Fruit fly (Drosophila melanogaster): ENCODE measurements around the gene Snx27.
A peak's percentile ranks its signal among the peaks of the same experiment; 100 is the strongest.

Gene Snx27

DNA sequence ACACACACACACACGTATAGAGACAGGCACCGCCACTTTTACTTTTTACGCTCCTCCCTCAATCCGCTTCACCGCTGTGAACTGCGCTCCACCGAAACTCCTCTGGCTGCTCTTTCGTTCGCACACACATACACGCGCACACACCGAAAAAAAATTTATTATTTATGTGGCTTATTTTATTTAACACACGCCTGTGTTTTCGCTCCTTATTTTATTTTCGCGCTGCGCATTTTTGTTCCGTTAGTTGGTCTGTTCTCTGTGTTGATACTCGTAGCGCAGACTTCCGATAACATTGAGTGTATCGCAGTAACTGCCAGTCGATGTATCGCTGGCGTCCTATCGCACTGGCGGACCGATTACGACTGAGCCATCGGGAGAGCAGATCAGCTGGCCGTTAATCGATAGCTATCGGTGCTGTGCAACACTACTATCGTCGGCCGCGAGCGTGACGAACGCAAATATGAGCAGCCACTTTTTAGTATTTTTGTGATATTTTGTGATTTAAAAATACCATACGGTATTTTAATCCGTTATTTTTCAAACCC, at the start of gene Snx27:
Gene Snx27 (minus strand): TSS at position 356 of the 545 bp plus-strand sequence.
- TF ChIP-seq Dll (optimal IDR thresholded peaks at IDR 0.05): no peak
- no peak for TF ChIP-seq usp (GFP tag; optimal IDR thresholded peaks at IDR 0.05)
- TF ChIP-seq EcR (GFP tag; optimal IDR thresholded peaks at IDR 0.05): no peak
- TF ChIP-seq pan (optimal IDR thresholded peaks at IDR 0.05): no peak
- TF ChIP-seq psq (optimal IDR thresholded peaks at IDR 0.05): no peak
- no peak for TF ChIP-seq CG8478 (optimal IDR thresholded peaks at IDR 0.05)

DNA sequence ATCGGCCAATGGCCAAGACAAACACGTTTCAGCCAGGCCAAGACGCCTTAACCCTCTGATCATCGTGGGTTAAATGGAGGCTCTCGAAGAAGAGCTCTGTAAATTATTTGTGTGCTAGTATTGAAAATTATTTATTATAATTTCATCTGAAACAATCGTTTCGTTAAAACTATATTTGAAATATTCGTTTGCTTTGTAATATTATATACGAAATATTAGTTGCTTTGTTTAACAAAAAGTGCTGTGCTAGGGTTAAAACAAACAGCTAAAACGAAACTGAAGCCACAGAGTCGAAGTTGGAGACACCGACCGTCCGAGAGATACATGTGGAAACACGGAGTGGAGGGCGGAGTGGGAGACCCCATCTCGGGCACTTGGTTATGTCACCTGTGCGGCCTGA, 48.7 kb upstream of the Snx27 start:
- TF ChIP-seq CG8478 (optimal IDR thresholded peaks at IDR 0.05) (no peak), EcR (GFP tag; optimal IDR thresholded peaks at IDR 0.05) (no peak), usp (GFP tag; optimal IDR thresholded peaks at IDR 0.05) (no peak), Dll (optimal IDR thresholded peaks at IDR 0.05) (no peak), pan (optimal IDR thresholded peaks at IDR 0.05) (no peak), psq (optimal IDR thresholded peaks at IDR 0.05) (no peak)

DNA sequence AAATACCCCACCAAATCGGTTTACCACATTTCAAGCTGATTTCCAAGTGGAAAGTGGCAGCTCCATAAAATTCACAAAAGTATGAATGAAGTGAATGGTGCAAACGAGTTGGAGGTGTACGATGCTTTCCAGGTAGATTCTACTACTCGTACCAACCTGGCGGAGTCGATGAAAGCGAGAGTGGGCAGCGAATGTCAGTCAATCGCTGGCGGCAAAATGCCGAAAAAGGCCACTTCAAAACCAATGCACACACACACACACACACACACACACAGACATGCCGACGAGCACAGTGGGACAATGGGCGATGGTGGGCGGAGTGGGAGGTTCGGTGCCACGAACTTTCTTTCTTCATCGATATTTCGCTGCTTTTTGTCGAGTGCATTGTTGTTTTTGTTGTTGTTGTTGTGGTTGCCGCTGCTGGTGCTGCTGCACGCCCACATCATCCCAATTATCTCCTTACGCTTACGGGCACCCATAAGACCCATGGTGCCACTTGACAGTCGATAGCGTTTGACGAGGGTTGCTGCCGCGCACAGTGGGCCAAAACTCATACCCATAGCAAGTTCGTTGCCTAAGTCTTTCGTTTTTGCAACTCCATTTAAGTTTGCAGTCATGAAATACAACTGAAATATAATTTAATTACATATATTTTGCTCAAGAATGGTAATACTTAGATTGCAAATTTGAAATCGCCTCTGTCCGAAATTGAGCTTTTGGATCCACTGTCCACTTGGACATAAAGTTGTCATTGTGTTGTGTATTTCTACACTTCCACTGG, 45.6 kb upstream of the Snx27 start:
- TF ChIP-seq Dll (optimal IDR thresholded peaks at IDR 0.05) (no peak), usp (GFP tag; optimal IDR thresholded peaks at IDR 0.05) (no peak), psq (optimal IDR thresholded peaks at IDR 0.05) (no peak), EcR (GFP tag; optimal IDR thresholded peaks at IDR 0.05) (no peak), pan (optimal IDR thresholded peaks at IDR 0.05) (no peak), CG8478 (optimal IDR thresholded peaks at IDR 0.05) (no peak)

DNA sequence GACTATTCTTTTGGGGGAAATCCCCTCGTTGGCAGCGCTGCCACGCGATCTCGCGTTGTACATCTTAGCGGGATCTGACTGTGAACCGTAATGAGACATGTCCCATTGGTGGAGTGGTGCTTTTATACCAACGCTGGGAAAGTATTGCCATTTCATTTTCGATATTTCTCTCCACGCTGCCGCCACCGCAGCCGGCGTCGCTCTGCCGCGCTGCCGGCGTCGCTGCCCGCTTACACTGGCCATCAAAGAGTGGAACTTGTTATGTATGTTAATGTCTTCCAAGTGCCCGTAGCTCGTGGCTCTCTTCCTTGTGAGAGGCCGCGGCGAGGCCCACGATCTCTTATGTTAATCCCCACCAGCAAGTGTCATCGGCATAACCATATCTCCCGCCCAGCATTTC, 43.7 kb upstream of the Snx27 start, which contains the start of gene CG3108:
Gene CG3108 (minus strand): TSS at position 101 of the 400 bp plus-strand sequence.
- TF ChIP-seq Dll (optimal IDR thresholded peaks at IDR 0.05): no peak
- no peak for TF ChIP-seq EcR (GFP tag; optimal IDR thresholded peaks at IDR 0.05)
- TF ChIP-seq psq (optimal IDR thresholded peaks at IDR 0.05): no peak
- no peak for TF ChIP-seq CG8478 (optimal IDR thresholded peaks at IDR 0.05)
- no peak for TF ChIP-seq pan (optimal IDR thresholded peaks at IDR 0.05)
- no peak for TF ChIP-seq usp (GFP tag; optimal IDR thresholded peaks at IDR 0.05)

DNA sequence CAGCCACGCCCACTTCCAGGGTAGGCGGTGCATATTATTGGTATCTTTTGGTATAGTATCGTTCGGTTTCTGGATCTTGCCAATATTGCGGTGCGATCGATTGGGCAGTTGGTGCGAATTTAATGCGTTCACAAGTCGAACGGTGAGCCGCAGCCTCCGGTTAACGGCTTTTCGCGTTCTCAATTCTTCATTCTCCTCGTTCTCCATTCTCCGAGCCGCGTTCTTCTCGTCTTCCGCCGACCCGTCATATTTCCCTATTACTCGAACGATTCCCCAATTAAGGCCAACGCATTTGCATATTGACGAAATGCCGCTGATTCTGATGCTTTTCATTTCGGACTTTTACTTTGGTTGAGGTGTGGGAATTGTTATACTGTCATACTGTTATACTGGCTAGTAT, 38.7 kb upstream of the Snx27 start, which contains the start of gene CG42264:
Gene CG42264 (minus strand): TSS at position 101 of the 400 bp plus-strand sequence.
- TF ChIP-seq Dll (optimal IDR thresholded peaks at IDR 0.05) (no peak), EcR (GFP tag; optimal IDR thresholded peaks at IDR 0.05) (no peak), psq (optimal IDR thresholded peaks at IDR 0.05) (no peak), CG8478 (optimal IDR thresholded peaks at IDR 0.05) (no peak), pan (optimal IDR thresholded peaks at IDR 0.05) (no peak), usp (GFP tag; optimal IDR thresholded peaks at IDR 0.05) (no peak)

DNA sequence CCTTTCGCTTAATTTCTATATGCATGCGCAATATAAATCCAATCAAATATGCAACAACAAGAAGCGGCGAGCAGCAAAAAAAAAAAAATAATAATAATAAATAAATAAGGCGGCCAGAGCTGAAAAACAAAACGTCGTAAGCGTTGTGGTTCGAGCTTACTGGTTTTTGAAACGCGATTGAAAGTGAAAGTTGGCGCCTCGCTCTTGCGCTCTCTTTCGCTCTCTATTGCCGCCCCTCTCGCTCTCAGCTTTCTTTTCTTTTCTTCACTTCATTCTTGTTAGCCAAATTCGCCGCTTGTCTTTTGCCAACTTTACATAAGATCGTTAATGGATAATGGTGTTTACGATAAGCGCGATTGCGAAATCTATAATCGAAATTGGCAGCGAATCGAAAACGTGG, 34.6 kb upstream of the Snx27 start:
- TF ChIP-seq CG8478 (optimal IDR thresholded peaks at IDR 0.05): no peak

DNA sequence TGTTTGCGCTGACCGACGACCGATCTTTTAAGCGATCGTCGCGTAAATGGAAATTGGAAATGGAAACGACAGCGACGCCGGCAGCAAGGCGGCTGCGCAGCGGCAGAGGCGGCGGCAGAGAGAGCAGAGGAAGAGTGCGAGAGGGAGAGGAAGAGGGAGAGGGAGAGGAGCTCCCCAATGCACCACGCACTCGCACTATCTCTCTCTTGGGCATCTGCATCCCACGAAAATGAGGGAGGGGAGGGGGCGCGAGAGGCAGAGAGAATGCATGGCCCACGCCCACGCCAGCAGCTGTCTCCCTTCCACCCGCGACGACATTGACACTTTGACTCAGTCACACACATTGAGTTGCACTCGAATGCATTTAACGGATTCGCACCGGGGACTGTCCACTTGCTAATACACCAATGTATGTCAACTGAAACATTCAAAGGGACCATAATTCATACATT, 32.9 kb upstream of the Snx27 start, which contains the start of gene CG3097:
Gene CG3097 (minus strand): TSS at position 51 of the 452 bp plus-strand sequence.
- peak; percentile 5 for TF ChIP-seq Dll (optimal IDR thresholded peaks at IDR 0.05)
- no peak for TF ChIP-seq pan (optimal IDR thresholded peaks at IDR 0.05)

DNA sequence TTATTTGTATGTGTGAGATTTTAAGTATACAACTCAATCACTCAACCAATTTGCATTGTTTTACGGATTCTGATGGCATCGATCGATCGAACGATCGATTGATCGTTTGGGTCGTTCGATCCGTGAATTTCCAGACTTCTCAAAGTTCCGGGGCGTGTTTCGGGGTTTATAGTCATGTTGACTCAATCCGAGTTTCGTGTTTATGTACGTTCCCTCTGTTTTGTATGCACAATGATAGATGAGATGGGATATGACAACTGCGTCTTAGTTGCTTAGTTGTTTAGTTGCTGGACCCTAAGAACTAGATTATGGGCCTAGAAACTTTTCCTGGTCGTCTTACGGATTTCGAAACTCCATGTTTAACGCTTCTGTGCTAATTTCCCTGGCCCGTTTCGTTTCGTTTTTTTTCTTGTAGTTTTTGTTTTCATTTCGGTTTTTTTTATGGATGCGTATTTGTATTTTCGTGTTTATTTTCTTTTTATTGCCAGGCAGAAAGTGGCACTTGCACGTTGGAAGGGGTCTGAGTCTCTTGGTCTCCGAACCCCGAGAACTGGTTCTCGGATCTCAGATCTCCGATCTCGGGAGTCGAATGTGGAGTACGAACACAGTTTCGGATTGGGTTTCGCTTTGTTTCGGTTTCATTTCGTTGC, 30.9 kb upstream of the Snx27 start:
- TF ChIP-seq pan (optimal IDR thresholded peaks at IDR 0.05) (no peak), Dll (optimal IDR thresholded peaks at IDR 0.05) (no peak), EcR (GFP tag; optimal IDR thresholded peaks at IDR 0.05) (no peak), usp (GFP tag; optimal IDR thresholded peaks at IDR 0.05) (no peak), psq (optimal IDR thresholded peaks at IDR 0.05) (no peak), CG8478 (optimal IDR thresholded peaks at IDR 0.05) (no peak)

DNA sequence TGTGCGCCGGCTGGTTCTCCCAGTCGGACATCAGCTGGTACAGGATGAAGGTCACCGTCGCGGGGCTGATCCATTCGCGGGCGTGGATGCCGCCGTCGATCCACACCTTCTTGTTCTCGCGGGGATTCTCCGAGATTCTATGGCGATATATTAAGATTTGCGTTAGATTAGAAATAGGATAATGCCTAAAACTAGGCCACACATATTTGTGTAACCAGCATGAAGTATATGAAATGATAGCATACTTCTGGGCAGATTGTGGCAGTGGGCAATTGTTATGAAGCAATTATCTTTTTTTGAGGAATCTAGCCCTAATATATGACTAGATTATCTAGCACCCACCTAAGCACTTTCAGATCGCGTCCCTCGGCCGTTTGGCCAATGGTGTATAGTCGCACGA, 28.9 kb upstream of the Snx27 start:
- TF ChIP-seq psq (optimal IDR thresholded peaks at IDR 0.05) (no peak), Dll (optimal IDR thresholded peaks at IDR 0.05) (no peak), CG8478 (optimal IDR thresholded peaks at IDR 0.05) (no peak), pan (optimal IDR thresholded peaks at IDR 0.05) (no peak), EcR (GFP tag; optimal IDR thresholded peaks at IDR 0.05) (no peak), usp (GFP tag; optimal IDR thresholded peaks at IDR 0.05) (no peak)

DNA sequence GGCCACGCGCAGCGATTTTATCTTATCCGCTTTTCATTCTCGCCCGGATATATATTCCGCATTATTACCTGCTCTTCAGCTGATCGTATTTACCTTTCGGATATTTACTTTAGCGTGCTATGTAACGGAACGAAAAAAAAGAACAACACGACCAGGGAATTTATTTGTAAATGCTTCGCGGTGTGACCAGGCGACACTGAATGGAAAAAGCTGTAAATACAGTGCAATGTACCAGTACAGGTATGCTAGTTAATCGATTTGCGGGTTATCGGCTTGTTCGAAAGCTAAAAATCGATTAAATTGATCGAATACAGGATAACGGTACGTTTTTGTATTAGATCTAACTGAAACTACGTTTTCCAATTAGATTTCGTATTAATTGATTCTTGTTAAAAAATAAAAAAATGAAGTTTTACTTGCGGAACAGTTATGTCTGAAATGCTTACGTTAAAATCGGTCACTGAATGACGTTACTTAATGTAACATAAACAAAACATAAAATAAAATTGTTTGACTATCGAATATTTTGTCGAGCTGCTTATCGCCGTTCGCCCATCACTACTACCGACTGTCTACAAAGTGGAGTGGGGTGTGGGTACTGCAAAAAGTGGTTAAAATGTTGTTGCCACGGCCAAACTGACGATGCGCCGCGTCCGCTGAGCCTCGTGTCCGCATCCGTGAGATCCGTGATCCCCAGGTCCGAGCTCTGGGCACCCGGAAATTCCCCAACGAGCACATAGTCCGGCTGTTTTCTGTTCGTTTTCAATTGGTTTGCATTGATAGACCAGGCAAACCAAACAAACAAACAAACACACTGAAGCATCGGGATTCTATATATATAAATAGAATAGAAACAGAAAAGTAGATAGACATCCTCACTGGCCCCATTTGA, 26.4 kb upstream of the Snx27 start, which contains the start of the genes MAPk-Ak2 and CG42699:
Gene MAPk-Ak2 (minus strand): TSS at position 203 of the 892 bp plus-strand sequence.
Gene CG42699 (plus strand): TSS at position 553 of the 892 bp plus-strand sequence.
- no peak for TF ChIP-seq Dll (optimal IDR thresholded peaks at IDR 0.05)
- TF ChIP-seq EcR (GFP tag; optimal IDR thresholded peaks at IDR 0.05): no peak
- TF ChIP-seq usp (GFP tag; optimal IDR thresholded peaks at IDR 0.05): no peak
- TF ChIP-seq psq (optimal IDR thresholded peaks at IDR 0.05): no peak
- TF ChIP-seq pan (optimal IDR thresholded peaks at IDR 0.05): no peak
- TF ChIP-seq CG8478 (optimal IDR thresholded peaks at IDR 0.05): no peak

DNA sequence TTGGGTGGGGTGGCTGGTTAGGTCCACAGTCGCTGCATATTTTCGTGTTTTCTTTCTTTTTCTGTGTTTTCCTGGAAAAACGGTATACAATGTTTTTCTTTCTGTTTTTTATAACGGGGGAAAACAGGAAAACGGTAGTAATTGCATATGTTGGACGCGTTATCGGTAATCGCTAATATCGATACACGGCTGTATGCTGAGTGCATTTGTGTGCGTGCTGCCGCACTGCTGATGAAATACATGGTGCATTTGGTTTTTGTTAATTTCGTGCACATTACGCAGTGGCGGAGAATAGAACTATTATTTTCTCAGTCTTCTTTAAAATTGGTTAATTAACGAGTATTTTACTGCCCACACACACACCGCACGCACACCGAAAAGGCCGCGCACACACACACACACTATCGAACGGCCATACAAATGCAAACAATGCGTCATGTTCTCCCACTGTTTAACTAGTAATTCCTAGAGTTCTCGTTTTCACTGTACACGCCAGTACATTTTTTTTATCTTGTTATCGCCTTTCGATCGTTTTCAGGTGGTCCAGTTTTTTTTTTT, 25.7 kb upstream of the Snx27 start:
- no peak for TF ChIP-seq Dll (optimal IDR thresholded peaks at IDR 0.05)
- no peak for TF ChIP-seq psq (optimal IDR thresholded peaks at IDR 0.05)
- TF ChIP-seq EcR (GFP tag; optimal IDR thresholded peaks at IDR 0.05): no peak
- no peak for TF ChIP-seq CG8478 (optimal IDR thresholded peaks at IDR 0.05)
- no peak for TF ChIP-seq usp (GFP tag; optimal IDR thresholded peaks at IDR 0.05)
- TF ChIP-seq pan (optimal IDR thresholded peaks at IDR 0.05): no peak
